Fruit fly (Drosophila melanogaster) whole organism, embryonic: ENCODE results near the gene CG44329.
A peak's percentile ranks its signal among the peaks of the same experiment; 100 is the strongest.

ENCODE experiments used
- Atf6 ChIP-seq: fragments of 200-800 bp; sonication (Bioruptor generic); IDR thresholded peaks from 2 replicates; pipeline ENCODE4 v1.3.6; 2022; ENCODE audit warnings: missing biosample characterization, missing genetic modification characterization
- CG10321 ChIP-seq: fragments of 200-800 bp; sonication (Bioruptor generic); IDR thresholded peaks from 2 replicates; pipeline ENCODE4 v1.3.6; 2022; ENCODE audit warnings: missing biosample characterization, missing genetic modification characterization
- CG10431 ChIP-seq: fragments of 200-800 bp; sonication (Bioruptor generic); optimal IDR thresholded peaks from 3 replicates; lab custom pipeline; 2018; ENCODE audit warnings: missing biosample characterization, mild to moderate bottlenecking, missing genetic modification characterization
- CG10654 ChIP-seq: fragments of 200-800 bp; sonication (Bioruptor generic); optimal IDR thresholded peaks from 2 replicates; lab custom pipeline; 2016; ENCODE audit warnings: missing biosample characterization, missing genetic modification characterization
- CG12236 ChIP-seq: fragments of 200-800 bp; sonication (Bioruptor generic); optimal IDR thresholded peaks from 2 replicates; lab custom pipeline; 2016; ENCODE audit warnings: missing biosample characterization, missing genetic modification characterization
- CG12391 ChIP-seq: fragments of 200-800 bp; sonication (Bioruptor generic); optimal IDR thresholded peaks from 3 replicates; lab custom pipeline; 2018; ENCODE audit warnings: missing biosample characterization, mild to moderate bottlenecking, missing genetic modification characterization, moderate library complexity
- CG13287 ChIP-seq: fragments of 200-800 bp; sonication (Bioruptor generic); IDR thresholded peaks from 2 replicates; pipeline ENCODE4 v1.3.6; 2022; ENCODE audit warnings: missing biosample characterization, missing genetic modification characterization; ENCODE audit not compliant: partially characterized antibody
- CG14710 ChIP-seq: fragments of 200-800 bp; sonication (Bioruptor generic); optimal IDR thresholded peaks from 3 replicates; lab custom pipeline; 2019; ENCODE audit warnings: missing biosample characterization, mild to moderate bottlenecking, missing genetic modification characterization, moderate library complexity
- CG15011 ChIP-seq: fragments of 200-800 bp; sonication (Bioruptor generic); optimal IDR thresholded peaks from 3 replicates; lab custom pipeline; 2018; ENCODE audit warnings: missing biosample characterization, mild to moderate bottlenecking, missing genetic modification characterization
- CG17568 ChIP-seq: fragments of 200-800 bp; sonication (Bioruptor generic); optimal IDR thresholded peaks from 2 replicates; lab custom pipeline; 2018; ENCODE audit warnings: missing biosample characterization, mild to moderate bottlenecking, missing genetic modification characterization, moderate library complexity
- CG18619 ChIP-seq: fragments of 200-800 bp; sonication (Bioruptor generic); optimal IDR thresholded peaks from 3 replicates; lab custom pipeline; 2017; ENCODE audit warnings: missing biosample characterization, mild to moderate bottlenecking, missing genetic modification characterization
- CG2199 ChIP-seq: fragments of 200-800 bp; sonication (Bioruptor generic); IDR thresholded peaks from 3 replicates; pipeline ENCODE4 v1.3.6; 2022; ENCODE audit warnings: missing biosample characterization, missing genetic modification characterization
- CG2202 ChIP-seq: fragments of 200-800 bp; sonication (Bioruptor generic); optimal IDR thresholded peaks from 2 replicates; lab custom pipeline; 2018; ENCODE audit warnings: missing biosample characterization, mild to moderate bottlenecking, missing genetic modification characterization
- CG3407 ChIP-seq: fragments of 200-800 bp; sonication (Bioruptor generic); optimal IDR thresholded peaks from 2 replicates; lab custom pipeline; 2018; ENCODE audit warnings: missing biosample characterization, mild to moderate bottlenecking, missing genetic modification characterization
- CG34224 ChIP-seq: fragments of 200-800 bp; sonication (Bioruptor generic); IDR thresholded peaks from 3 replicates; pipeline ENCODE4 v1.3.6; 2022; ENCODE audit warnings: missing biosample characterization, missing genetic modification characterization; ENCODE audit not compliant: partially characterized antibody
- CG3847 ChIP-seq: fragments of 200-800 bp; sonication (Bioruptor generic); IDR thresholded peaks from 2 replicates; pipeline ENCODE4 v1.3.6; 2022; ENCODE audit warnings: missing biosample characterization, missing genetic modification characterization
- CG4854 ChIP-seq: fragments of 200-800 bp; sonication (Bioruptor generic); optimal IDR thresholded peaks from 2 replicates; lab custom pipeline; 2016; ENCODE audit warnings: missing biosample characterization, missing genetic modification characterization, inconsistent platforms
- CG6689 ChIP-seq: fragments of 200-800 bp; sonication (Bioruptor generic); IDR thresholded peaks from 2 replicates; pipeline ENCODE4 v1.3.6; 2022; ENCODE audit warnings: missing biosample characterization, missing genetic modification characterization
- CG8924 ChIP-seq: fragments of 200-800 bp; optimal IDR thresholded peaks from 3 replicates; lab custom pipeline; 2019; ENCODE audit warnings: missing biosample characterization, mild to moderate bottlenecking, missing genetic modification characterization, moderate library complexity
- D19A ChIP-seq: fragments of 200-800 bp; optimal IDR thresholded peaks from 3 replicates; lab custom pipeline; 2019; ENCODE audit warnings: missing biosample characterization, mild to moderate bottlenecking, missing genetic modification characterization, moderate library complexity
- MBD-R2 ChIP-seq: fragments of 200-800 bp; sonication (Bioruptor generic); IDR thresholded peaks from 2 replicates; pipeline ENCODE4 v1.3.6; 2022; ENCODE audit warnings: missing biosample characterization, missing genetic modification characterization
- MTF-1 ChIP-seq: fragments of 200-800 bp; sonication (Bioruptor generic); optimal IDR thresholded peaks from 2 replicates; lab custom pipeline; 2018; ENCODE audit warnings: missing biosample characterization, mild to moderate bottlenecking, missing genetic modification characterization, borderline replicate concordance
- Mad ChIP-seq: fragments of 200-800 bp; sonication (Bioruptor generic); optimal IDR thresholded peaks from 2 replicates; lab custom pipeline; 2016; ENCODE audit warnings: missing biosample characterization, missing genetic modification characterization
- Meics ChIP-seq: fragments of 200-800 bp; sonication (Bioruptor generic); optimal IDR thresholded peaks from 2 replicates; lab custom pipeline; 2017; ENCODE audit warnings: missing biosample characterization, mild to moderate bottlenecking, missing genetic modification characterization
- Mes4 ChIP-seq: fragments of 200-800 bp; sonication (Bioruptor generic); optimal IDR thresholded peaks from 2 replicates; lab custom pipeline; 2016; ENCODE audit warnings: missing biosample characterization, missing genetic modification characterization
- Scr ChIP-seq: fragments of 200-800 bp; sonication (Bioruptor generic); IDR thresholded peaks from 2 replicates; pipeline ENCODE4 v1.3.6; 2022; ENCODE audit warnings: missing biosample characterization, missing genetic modification characterization; ENCODE audit not compliant: partially characterized antibody
- YL-1 ChIP-seq: fragments of 200-800 bp; sonication (Bioruptor generic); optimal IDR thresholded peaks from 3 replicates; lab custom pipeline; 2017; ENCODE audit warnings: missing biosample characterization, mild to moderate bottlenecking, missing genetic modification characterization
- ara ChIP-seq: fragments of 200-800 bp; sonication (Bioruptor generic); IDR thresholded peaks from 2 replicates; pipeline ENCODE4 v1.3.6; 2022; ENCODE audit warnings: missing biosample characterization, missing genetic modification characterization
- bab2 ChIP-seq: fragments of 200-800 bp; sonication (Bioruptor generic); optimal IDR thresholded peaks from 2 replicates; lab custom pipeline; 2016; ENCODE audit warnings: missing biosample characterization, missing genetic modification characterization
- bowl ChIP-seq: fragments of 200-800 bp; sonication (Bioruptor generic); IDR thresholded peaks from 2 replicates; pipeline ENCODE4 v1.3.6; 2022; ENCODE audit warnings: missing biosample characterization, missing genetic modification characterization
- crc ChIP-seq: fragments of 200-800 bp; sonication (Bioruptor generic); optimal IDR thresholded peaks from 2 replicates; lab custom pipeline; 2016; ENCODE audit warnings: missing biosample characterization, missing genetic modification characterization
- danr ChIP-seq: fragments of 200-800 bp; sonication (Bioruptor generic); IDR thresholded peaks from 2 replicates; pipeline ENCODE4 v1.3.6; 2022; ENCODE audit warnings: missing biosample characterization, missing genetic modification characterization
- dati ChIP-seq: fragments of 200-800 bp; sonication (Bioruptor generic); IDR thresholded peaks from 2 replicates; pipeline ENCODE4 v1.3.6; 2022; ENCODE audit warnings: missing biosample characterization, missing genetic modification characterization
- fu2 ChIP-seq: fragments of 200-800 bp; sonication (Bioruptor generic); optimal IDR thresholded peaks from 2 replicates; lab custom pipeline; 2016; ENCODE audit warnings: missing biosample characterization, missing genetic modification characterization
- grau ChIP-seq: fragments of 200-800 bp; optimal IDR thresholded peaks from 3 replicates; lab custom pipeline; 2019; ENCODE audit warnings: missing biosample characterization, mild to moderate bottlenecking, missing genetic modification characterization, moderate library complexity
- her ChIP-seq: fragments of 200-800 bp; sonication (Bioruptor generic); optimal IDR thresholded peaks from 2 replicates; lab custom pipeline; 2016; ENCODE audit warnings: missing biosample characterization, missing genetic modification characterization
- hth ChIP-seq: fragments of >200 bp; optimal IDR thresholded peaks from 2 replicates; lab custom pipeline; 2017; ENCODE audit warnings: inconsistent platforms
- ken ChIP-seq: fragments of 200-800 bp; sonication (Bioruptor generic); IDR thresholded peaks from 3 replicates; pipeline ENCODE4 v1.3.6; 2022; ENCODE audit warnings: missing biosample characterization, missing genetic modification characterization
- klu ChIP-seq: fragments of 200-800 bp; sonication (Bioruptor generic); IDR thresholded peaks from 2 replicates; pipeline ENCODE4 v1.3.6; 2022; ENCODE audit warnings: missing biosample characterization, missing genetic modification characterization
- lbe ChIP-seq: fragments of 200-800 bp; sonication (Bioruptor generic); optimal IDR thresholded peaks from 2 replicates; lab custom pipeline; 2016; ENCODE audit warnings: missing biosample characterization, mild to moderate bottlenecking, missing genetic modification characterization
- lola ChIP-seq, 3 experiments: fragments of >200 bp in 2 of 3; fragments of 200-800 bp in 1 of 3; sonication (Bioruptor generic) in 1 of 3; optimal IDR thresholded peaks; 2 replicates each; lab custom pipeline; 2017 to 2019; ENCODE audit warnings: missing biosample characterization in 3 of 3, missing genetic modification characterization in 3 of 3, mild to moderate bottlenecking in 1 of 3, moderate library complexity in 1 of 3
- maf-S ChIP-seq: fragments of 200-800 bp; sonication (Bioruptor generic); optimal IDR thresholded peaks from 2 replicates; lab custom pipeline; 2016; ENCODE audit warnings: missing biosample characterization, missing genetic modification characterization
- mirr ChIP-seq: fragments of 200-800 bp; sonication (Bioruptor generic); optimal IDR thresholded peaks from 3 replicates; lab custom pipeline; 2018; ENCODE audit warnings: missing biosample characterization, mild to moderate bottlenecking, missing genetic modification characterization
- p53 ChIP-seq: fragments of 200-800 bp; sonication (Bioruptor generic); optimal IDR thresholded peaks from 2 replicates; lab custom pipeline; 2016; ENCODE audit warnings: missing biosample characterization, missing genetic modification characterization
- pfk ChIP-seq: fragments of 200-800 bp; sonication (Bioruptor generic); optimal IDR thresholded peaks from 2 replicates; lab custom pipeline; 2018; ENCODE audit warnings: missing biosample characterization, mild to moderate bottlenecking, missing genetic modification characterization, moderate library complexity
- pnt ChIP-seq: fragments of 200-800 bp; sonication (Bioruptor generic); optimal IDR thresholded peaks from 3 replicates; lab custom pipeline; 2016; ENCODE audit warnings: missing biosample characterization, missing genetic modification characterization
- sd ChIP-seq: fragments of 200-800 bp; sonication (Bioruptor generic); optimal IDR thresholded peaks from 3 replicates; lab custom pipeline; 2018; ENCODE audit warnings: missing biosample characterization, mild to moderate bottlenecking, missing genetic modification characterization, moderate library complexity
- slbo ChIP-seq: fragments of 200-800 bp; sonication (Bioruptor generic); IDR thresholded peaks from 2 replicates; pipeline ENCODE4 v1.3.6; 2022; ENCODE audit warnings: missing biosample characterization, missing genetic modification characterization
- trem ChIP-seq: fragments of 200-800 bp; optimal IDR thresholded peaks from 3 replicates; lab custom pipeline; 2019; ENCODE audit warnings: missing biosample characterization, mild to moderate bottlenecking, missing genetic modification characterization, moderate library complexity
- tx ChIP-seq: fragments of 200-800 bp; sonication (Bioruptor generic); optimal IDR thresholded peaks from 2 replicates; lab custom pipeline; 2016; ENCODE audit warnings: missing biosample characterization, missing genetic modification characterization
- unc-4 ChIP-seq: fragments of 200-800 bp; sonication (Bioruptor generic); IDR thresholded peaks from 2 replicates; pipeline ENCODE4 v1.3.6; 2022; ENCODE audit warnings: missing biosample characterization, missing genetic modification characterization; ENCODE audit not compliant: partially characterized antibody
- usp ChIP-seq: fragments of >200 bp; optimal IDR thresholded peaks from 2 replicates; lab custom pipeline; 2017; ENCODE audit warnings: missing biosample characterization, missing genetic modification characterization
- yki ChIP-seq: fragments of >200 bp; optimal IDR thresholded peaks from 3 replicates; lab custom pipeline; 2018

The CG44329 gene

dm6 chrX:5770730-5771181, 42.0 kb downstream of the CG44329 start, which contains the start of gene CG3097 (continued):
- TF ChIP-seq sd (tag; lab: Kevin White, UChicago) (no peak), CG2202 (tag; lab: Kevin White, UChicago) (no peak), crc (GFP tag; lab: Kevin White, UChicago) (no peak), p53 (GFP tag; lab: Kevin White, UChicago) (no peak), CG2199 (0 out of 3 replicates have a peak, but pooled peaks have one; percentile 39), CG10654 (GFP tag; lab: Kevin White, UChicago) (no peak), lbe (GFP tag; lab: Kevin White, UChicago) (no peak), hth (lab: Kevin White, UChicago) (no peak), bowl (GFP tag; lab: Robert Waterston, UW) (no peak), CG3407 (GFP tag; lab: Kevin White, UChicago) (no peak), yki (peak; percentile 81), D19A (tag; lab: Kevin White, UChicago) (no peak), mirr (no peak), CG18619 (GFP tag; lab: Kevin White, UChicago) (no peak), tx (GFP tag; lab: Kevin White, UChicago) (no peak), CG10321 (GFP tag; lab: Robert Waterston, UW) (peak; percentile 85), Atf6 (no peak), Scr (peak; percentile 36), bab2 (GFP tag; lab: Kevin White, UChicago) (no peak), CG12391 (no peak), Meics (no peak), fu2 (GFP tag; lab: Kevin White, UChicago) (no peak), dati (no peak), CG10431 (GFP tag; lab: Kevin White, UChicago) (no peak), her (GFP tag; lab: Kevin White, UChicago) (no peak), YL-1 (GFP tag; lab: Kevin White, UChicago) (no peak), lola (GFP tag; optimal IDR thresholded peaks at IDR 0.05; lab: Kevin White, UChicago) (no peak), maf-S (GFP tag; lab: Kevin White, UChicago) (no peak), klu (peak; percentile 76), grau (tag; lab: Kevin White, UChicago) (no peak), CG8924 (no peak), ara (GFP tag; lab: Robert Waterston, UW) (no peak), slbo (no peak), ken (GFP tag; lab: Robert Waterston, UW) (0 out of 3 replicates have a peak, but pooled peaks have one; percentile 28), trem (tag; lab: Kevin White, UChicago) (peak; percentile 98), CG14710 (tag; lab: Kevin White, UChicago) (no peak), CG13287 (GFP tag; lab: Robert Waterston, UW) (no peak), pnt (GFP tag; lab: Kevin White, UChicago) (no peak), MTF-1 (GFP tag; lab: Kevin White, UChicago) (no peak), unc-4 (GFP tag; lab: Robert Waterston, UW) (no peak), CG17568 (GFP tag; lab: Kevin White, UChicago) (no peak), Mes4 (no peak), danr (GFP tag; lab: Robert Waterston, UW) (no peak), MBD-R2 (GFP tag; lab: Robert Waterston, UW) (no peak), pfk (GFP tag; lab: Kevin White, UChicago) (no peak), CG4854 (GFP tag; lab: Kevin White, UChicago) (no peak), CG12236 (GFP tag; lab: Kevin White, UChicago) (no peak), Mad (GFP tag; lab: Kevin White, UChicago) (no peak), CG15011 (GFP tag; lab: Kevin White, UChicago) (no peak), CG6689 (GFP tag; lab: Robert Waterston, UW) (no peak), usp (GFP tag; lab: Kevin White, UChicago) (no peak), CG34224 (GFP tag; lab: Robert Waterston, UW) (no peak), CG3847 (GFP tag; lab: Robert Waterston, UW) (no peak)
